Worm (Caenorhabditis elegans): Measurements from ENCODE around the gene atg-9.

- TF ChIP-seq dao-5 (tag; optimal IDR thresholded peaks at IDR 0.05) (no peak), him-1 (tag; optimal IDR thresholded peaks at IDR 0.05) (no peak)
Observed at ce11 chrV:332585-332984, 16.6 kb upstream of the atg-9 start.
